Fruit fly (Drosophila melanogaster) whole organism, adult: Measurements from ENCODE around the gene CG15822.

ENCODE experiments used
- CG12768 ChIP-seq: fragments of 200-800 bp; sonication (Bioruptor generic); optimal IDR thresholded peaks from 2 replicates; lab custom pipeline; 2017; ENCODE audit warnings: missing biosample characterization, missing genetic modification characterization, mild to moderate bottlenecking, moderate library complexity, missing genetic modification reagents
- CG7101 ChIP-seq: fragments of 200-800 bp; sonication (Bioruptor generic); optimal IDR thresholded peaks from 2 replicates; lab custom pipeline; 2018; ENCODE audit warnings: missing biosample characterization, mild to moderate bottlenecking, missing genetic modification characterization, moderate library complexity
- Crg-1 ChIP-seq: fragments of 200-800 bp; sonication (Bioruptor generic); optimal IDR thresholded peaks from 2 replicates; lab custom pipeline; 2016; ENCODE audit warnings: missing biosample characterization, missing genetic modification characterization
- Hr96 ChIP-seq: fragments of 200-800 bp; sonication (Bioruptor generic); optimal IDR thresholded peaks from 2 replicates; lab custom pipeline; 2016; ENCODE audit warnings: missing biosample characterization, missing genetic modification characterization
- cic ChIP-seq: fragments of 200-800 bp; sonication (Bioruptor generic); optimal IDR thresholded peaks from 2 replicates; lab custom pipeline; 2017; ENCODE audit warnings: missing biosample characterization, mild to moderate bottlenecking, missing genetic modification characterization, moderate library complexity

DNA sequence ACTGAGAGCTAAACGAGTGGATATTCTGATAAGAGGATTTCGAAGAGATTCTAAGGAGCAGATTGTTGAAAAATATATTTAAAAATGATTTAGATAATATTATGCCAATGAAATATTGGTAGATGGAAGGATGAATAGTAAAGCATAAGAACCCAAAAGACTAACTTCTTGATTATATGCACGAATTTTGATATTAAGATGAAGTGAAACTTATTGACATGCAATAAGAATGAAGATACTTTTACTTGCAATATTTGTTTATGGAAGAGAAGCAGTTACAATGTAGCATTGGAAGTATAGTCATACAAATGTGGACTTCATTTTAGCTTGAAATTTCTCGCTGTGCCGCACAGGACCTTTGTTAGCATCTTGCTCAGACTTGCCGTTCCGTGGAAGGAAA lies 33.0 kb upstream of the CG15822 start, which contains the start of gene CG8960:
- no peak for TF ChIP-seq CG12768
- no peak for TF ChIP-seq cic (GFP tag; lab: Kevin White, UChicago)
- no peak for TF ChIP-seq Crg-1 (GFP tag; lab: Kevin White, UChicago)
- TF ChIP-seq Hr96 (GFP tag; lab: Kevin White, UChicago): no peak
- TF ChIP-seq CG7101: no peak
